Worm (Caenorhabditis elegans) whole organism, dauer: ENCODE measurements around the gene R08C7.1.

Experiments used
- unc-62 ChIP-seq: sonication (generic microtip); optimal IDR thresholded peaks from 2 replicates; lab custom pipeline; 2017; ENCODE audit warnings: missing biosample characterization, missing genetic modification reagents, missing genetic modification characterization

R08C7.1 gene

DNA sequence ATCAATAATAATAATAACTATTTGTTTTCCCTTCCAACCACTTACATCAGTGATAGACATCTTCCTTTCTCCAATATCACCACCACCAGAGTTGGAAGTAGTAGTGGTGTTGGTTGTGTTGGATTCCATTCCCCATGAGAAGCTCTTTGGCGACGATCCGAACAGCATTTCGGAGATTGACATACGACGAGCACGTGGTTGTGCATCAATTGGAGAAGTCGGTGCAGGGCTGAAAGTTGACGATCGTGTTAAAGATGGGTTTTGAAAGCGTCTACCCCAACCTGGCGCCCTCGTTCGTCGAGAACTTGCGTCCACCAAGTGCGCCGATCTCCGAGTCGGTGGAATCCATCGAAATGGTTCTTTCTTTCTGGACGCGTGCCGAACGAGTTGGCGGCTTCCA, 17.4 kb downstream of the R08C7.1 start:
- TF ChIP-seq unc-62 (GFP tag; lab: Kevin White, UChicago): no peak

DNA sequence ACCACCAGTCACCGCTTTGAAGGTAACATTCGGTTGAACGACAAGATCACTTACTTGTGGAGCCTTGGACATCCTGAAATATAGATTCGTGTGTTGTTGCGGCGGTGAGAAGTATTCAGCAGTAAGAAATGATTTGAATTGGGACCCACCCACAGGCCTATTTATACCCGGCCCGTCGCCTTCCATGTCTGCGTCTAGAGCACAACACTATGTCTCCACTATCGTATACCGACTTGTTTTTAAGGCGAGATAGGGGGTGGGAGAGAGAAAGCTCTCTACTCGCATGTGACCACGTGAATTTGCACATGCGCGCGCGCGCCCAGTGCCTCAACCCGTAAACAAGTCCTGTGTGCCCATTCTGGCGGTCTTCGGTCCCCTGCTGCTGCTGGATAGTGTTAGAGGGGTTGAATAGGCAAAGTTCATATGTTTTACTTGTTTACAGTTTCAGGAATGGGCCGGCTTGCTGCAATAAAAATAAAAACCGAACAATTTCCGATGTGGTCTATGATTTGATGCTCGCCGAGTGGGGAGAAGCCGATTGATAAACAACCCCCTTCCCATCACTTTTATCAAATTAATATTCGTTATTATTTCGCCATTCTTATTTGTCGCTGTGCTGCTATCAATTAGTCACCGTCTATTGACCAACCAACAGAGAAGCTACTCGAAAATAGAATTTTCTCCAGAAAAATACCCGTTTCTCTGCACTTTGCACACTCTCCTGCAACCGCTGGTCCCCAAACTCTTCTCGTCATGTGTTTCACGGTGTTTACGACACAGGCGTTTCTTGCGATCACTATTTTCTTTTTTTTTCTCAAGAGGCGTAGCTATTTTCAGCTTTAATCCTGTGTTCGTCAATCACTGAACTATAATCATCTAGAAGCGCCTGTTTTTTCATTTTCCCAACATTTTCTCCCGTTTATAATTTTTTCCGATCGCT, 18.4 kb downstream of the R08C7.1 start:
- TF ChIP-seq unc-62 (GFP tag; lab: Kevin White, UChicago): no peak

DNA sequence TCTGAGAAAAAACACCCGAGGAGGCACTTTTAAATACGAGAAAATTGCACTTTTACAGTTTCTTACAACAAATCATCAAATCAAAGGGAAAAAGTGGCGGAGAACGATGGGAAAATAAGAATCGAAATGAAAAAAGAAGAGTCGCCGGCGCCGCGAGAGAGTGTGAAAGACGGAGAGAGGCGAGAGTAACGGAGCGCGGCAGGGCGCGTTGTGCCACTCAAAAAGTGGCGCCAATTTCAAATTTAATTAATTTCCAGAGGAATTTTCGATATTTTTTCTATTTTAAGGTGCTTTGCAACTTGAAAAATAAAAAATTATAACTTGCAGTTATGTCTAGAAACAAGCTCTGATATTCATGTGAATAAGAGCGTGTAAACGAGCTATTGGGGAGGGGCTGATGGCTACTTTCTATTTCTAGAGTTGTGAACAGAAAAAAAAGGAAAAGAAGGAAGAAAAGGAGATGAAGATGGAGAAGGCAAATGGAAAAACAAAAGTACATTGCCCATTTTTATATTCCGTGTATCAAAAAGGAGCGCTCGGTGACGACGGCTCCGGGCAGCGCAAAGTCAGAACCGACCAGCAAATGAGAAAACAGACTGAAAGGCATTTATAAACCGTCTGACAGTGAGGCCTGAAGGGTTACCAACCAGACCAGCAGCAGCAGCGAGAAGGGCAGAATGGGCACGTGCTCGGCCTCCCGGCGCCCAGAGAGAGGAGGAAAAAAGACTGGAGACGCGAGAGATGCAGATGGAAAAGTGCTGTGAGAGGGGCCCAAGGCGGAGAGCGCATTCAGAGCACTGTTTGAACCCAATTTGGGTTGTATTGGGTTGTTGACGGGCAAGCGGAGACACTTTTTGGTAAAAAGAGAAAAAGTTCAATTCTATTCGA, 19.5 kb downstream of the R08C7.1 start:
- no peak for TF ChIP-seq unc-62 (GFP tag; lab: Kevin White, UChicago)

DNA sequence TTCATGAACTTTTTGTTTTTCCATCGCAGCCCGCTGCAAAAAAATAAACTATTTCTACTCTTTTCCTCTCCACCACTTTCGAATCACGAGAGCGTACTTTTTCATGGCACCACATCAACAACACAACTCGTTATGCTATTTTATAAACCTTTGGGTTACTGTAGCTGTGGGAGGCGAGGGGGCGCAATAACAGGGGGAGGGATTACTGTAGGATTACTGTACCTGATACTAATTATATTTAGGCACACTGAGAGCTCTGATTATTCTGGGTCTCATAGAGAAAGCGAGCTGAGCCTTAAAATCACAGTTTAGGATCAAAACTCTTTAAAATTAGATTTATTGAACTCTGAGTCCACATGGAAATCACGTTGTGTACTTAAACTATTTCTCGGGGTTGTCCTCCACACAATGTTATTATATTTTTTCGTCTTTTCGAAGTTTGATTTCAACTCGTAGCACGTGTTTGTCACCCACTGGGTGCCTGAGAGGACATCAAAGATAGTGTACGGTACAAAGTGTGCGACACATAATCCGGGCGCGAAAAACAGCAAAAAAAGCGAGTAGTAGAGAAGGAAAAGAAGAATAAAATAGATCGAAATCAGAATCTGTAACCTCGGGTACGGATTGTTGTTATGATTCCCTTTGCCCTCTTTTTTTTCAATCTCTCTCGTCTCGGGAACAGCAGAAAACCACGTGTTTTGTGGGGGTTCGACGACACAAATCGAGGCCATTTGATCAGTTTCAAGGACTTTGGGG, 20.9 kb downstream of the R08C7.1 start:
- no peak for TF ChIP-seq unc-62 (GFP tag; lab: Kevin White, UChicago)

- TF ChIP-seq unc-62 (GFP tag; lab: Kevin White, UChicago): no peak
Observed at ce11 chrIV:4473767-4474166, 22.1 kb downstream of the R08C7.1 start.

ce11 chrIV:4475362-4476086, 23.8 kb downstream of the R08C7.1 start:
- no peak for TF ChIP-seq unc-62 (GFP tag; lab: Kevin White, UChicago)

ce11 chrIV:4477009-4477471, 25.4 kb downstream of the R08C7.1 start, which contains the start of gene M01H9.3:
M01H9.3 (minus strand) TSS chrIV:4477059.
- no peak for TF ChIP-seq unc-62 (GFP tag; lab: Kevin White, UChicago)

DNA sequence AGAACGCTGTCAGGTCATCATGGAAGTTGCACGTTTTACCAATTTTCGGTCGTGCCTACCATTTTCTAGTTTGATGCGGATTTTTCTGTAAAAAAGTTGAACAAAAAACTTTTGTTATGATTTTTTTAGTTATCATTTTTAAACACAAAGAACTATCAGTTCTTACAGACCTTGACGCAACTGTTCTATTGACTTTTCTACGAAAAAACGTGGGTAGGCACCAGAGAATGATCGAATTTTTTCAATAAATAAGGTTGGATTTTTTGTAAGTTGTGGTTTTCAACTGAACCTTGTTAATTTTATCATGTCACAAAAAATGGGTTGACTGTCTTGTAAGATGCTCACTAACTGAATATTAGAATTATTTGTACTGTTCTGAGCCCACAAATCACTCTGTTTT, 26.9 kb downstream of the R08C7.1 start:
- TF ChIP-seq unc-62 (GFP tag; lab: Kevin White, UChicago): no peak

ce11 chrIV:4480027-4480426, 28.4 kb downstream of the R08C7.1 start, which contains the start of gene M01H9.10:
M01H9.10 (minus strand) TSS chrIV:4480127.
- TF ChIP-seq unc-62 (GFP tag; lab: Kevin White, UChicago): no peak

DNA sequence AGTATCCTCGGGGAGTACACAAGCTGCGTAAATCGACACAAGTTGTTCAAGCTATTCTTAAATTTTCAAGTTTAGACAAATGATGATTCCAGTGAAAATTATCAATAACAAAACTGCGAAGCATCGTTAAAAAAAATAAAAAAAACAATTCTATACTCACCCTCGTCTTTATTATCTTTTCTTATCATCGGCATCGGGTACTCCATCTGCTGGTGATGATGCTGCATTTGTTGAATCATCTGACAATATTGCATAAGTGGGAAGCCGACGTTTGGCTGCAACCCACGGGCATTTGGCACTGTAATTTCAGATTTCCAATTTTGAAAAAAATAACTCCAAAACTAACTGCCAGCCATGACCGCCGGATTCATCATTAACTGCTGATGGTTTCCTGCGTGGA, 29.6 kb downstream of the R08C7.1 start:
- no peak for TF ChIP-seq unc-62 (GFP tag; lab: Kevin White, UChicago)

ce11 chrIV:4482531-4482930, 30.9 kb downstream of the R08C7.1 start, which contains the start of gene M01H9.4:
M01H9.4 (minus strand) TSS chrIV:4482909.
- no peak for TF ChIP-seq unc-62 (GFP tag; lab: Kevin White, UChicago)

DNA sequence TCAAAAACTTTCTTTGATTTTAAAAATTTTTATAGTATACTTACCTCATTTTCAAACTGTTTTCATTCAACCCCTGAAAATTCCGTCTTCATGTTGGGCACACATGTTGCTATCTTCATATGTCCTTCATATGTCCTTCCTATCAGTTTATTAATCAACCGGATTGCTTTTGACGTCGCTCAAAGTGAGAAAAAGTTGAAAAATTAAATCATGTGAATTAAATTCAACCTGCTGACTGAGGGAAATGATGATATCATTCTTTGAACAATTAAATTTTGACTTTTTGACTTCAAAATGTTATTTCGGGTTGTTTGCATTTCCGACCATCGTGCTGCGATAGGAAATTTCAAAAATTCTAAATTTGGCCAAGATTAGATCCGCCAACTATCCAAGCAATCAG, 32.9 kb downstream of the R08C7.1 start:
- TF ChIP-seq unc-62 (GFP tag; lab: Kevin White, UChicago): no peak

DNA sequence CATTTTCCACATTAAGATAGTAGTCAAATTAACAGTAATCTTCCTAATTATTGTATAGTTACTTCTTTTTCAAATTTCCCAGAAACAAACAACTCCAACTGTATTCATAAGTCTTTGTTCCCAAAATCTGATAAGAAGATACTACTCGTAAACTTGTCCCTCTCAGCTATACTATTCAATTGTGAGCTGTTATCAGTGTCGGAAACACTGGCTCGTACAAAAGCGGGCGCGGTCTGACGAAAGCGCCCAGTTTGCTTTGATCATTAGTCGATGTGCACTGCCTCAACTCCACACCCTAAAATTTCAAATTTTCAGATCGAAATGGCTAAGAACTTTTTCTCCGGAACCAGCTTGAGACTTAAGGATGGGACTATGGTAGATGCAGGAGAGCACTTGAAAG, 35.1 kb downstream of the R08C7.1 start, which contains the start of gene trx-3:
trx-3 (plus strand) TSS at position 291 of the 400 bp plus-strand sequence.
- no peak for TF ChIP-seq unc-62 (GFP tag; lab: Kevin White, UChicago)

ce11 chrIV:4490148-4490652, 38.5 kb downstream of the R08C7.1 start, which contains the start of gene ZK180.7:
ZK180.7 (plus strand) TSS chrIV:4490542.
- TF ChIP-seq unc-62 (GFP tag; lab: Kevin White, UChicago): no peak
